Fruit fly (Drosophila melanogaster) whole organism, embryonic: Measurements from ENCODE around the gene CG8312.

Experiments used
- Bgb ChIP-seq: fragments of 200-800 bp; sonication (Bioruptor generic); IDR thresholded peaks from 2 replicates; pipeline ENCODE4 v1.3.6; 2022; ENCODE audit warnings: missing biosample characterization, missing genetic modification characterization; ENCODE audit not compliant: partially characterized antibody
- CG11085 ChIP-seq: fragments of 200-800 bp; sonication (Bioruptor generic); IDR thresholded peaks from 2 replicates; pipeline ENCODE4 v1.3.6; 2022; ENCODE audit warnings: missing biosample characterization, missing genetic modification characterization
- CG11398 ChIP-seq: fragments of 200-800 bp; sonication (Bioruptor generic); optimal IDR thresholded peaks from 2 replicates; lab custom pipeline; 2016; ENCODE audit warnings: missing biosample characterization, missing genetic modification characterization
- CG11504 ChIP-seq: fragments of 200-800 bp; sonication (Bioruptor generic); optimal IDR thresholded peaks from 3 replicates; lab custom pipeline; 2019; ENCODE audit warnings: missing biosample characterization, mild to moderate bottlenecking, missing genetic modification characterization, moderate library complexity
- CG11723 ChIP-seq: fragments of 200-800 bp; sonication (Bioruptor generic); optimal IDR thresholded peaks from 2 replicates; lab custom pipeline; 2017; ENCODE audit warnings: missing biosample characterization, mild to moderate bottlenecking, missing genetic modification characterization
- CG13775 ChIP-seq: fragments of 200-800 bp; sonication (Bioruptor generic); optimal IDR thresholded peaks from 3 replicates; lab custom pipeline; 2017; ENCODE audit warnings: missing biosample characterization, mild to moderate bottlenecking, missing genetic modification characterization
- CG14860 ChIP-seq: fragments of 200-800 bp; sonication (Bioruptor generic); IDR thresholded peaks from 3 replicates; pipeline ENCODE4 v1.3.6; 2022; ENCODE audit warnings: missing biosample characterization, missing genetic modification characterization; ENCODE audit not compliant: partially characterized antibody
- CG1602 ChIP-seq: fragments of 200-800 bp; sonication (Bioruptor generic); optimal IDR thresholded peaks from 3 replicates; lab custom pipeline; 2016; ENCODE audit warnings: missing biosample characterization, missing genetic modification characterization
- CG17385 ChIP-seq: fragments of 200-800 bp; sonication (Bioruptor generic); optimal IDR thresholded peaks from 3 replicates; lab custom pipeline; 2018; ENCODE audit warnings: missing biosample characterization, mild to moderate bottlenecking, missing genetic modification characterization
- CG17612 ChIP-seq: fragments of 200-800 bp; sonication (Bioruptor generic); IDR thresholded peaks from 2 replicates; pipeline ENCODE4 v1.3.6; 2022; ENCODE audit warnings: missing biosample characterization, missing genetic modification characterization
- CG2202 ChIP-seq: fragments of 200-800 bp; sonication (Bioruptor generic); optimal IDR thresholded peaks from 2 replicates; lab custom pipeline; 2018; ENCODE audit warnings: missing biosample characterization, mild to moderate bottlenecking, missing genetic modification characterization
- CG32532 ChIP-seq: fragments of 200-800 bp; sonication (Bioruptor generic); IDR thresholded peaks from 2 replicates; pipeline ENCODE4 v1.3.6; 2022; ENCODE audit warnings: missing biosample characterization, missing genetic modification characterization
- CG3281 ChIP-seq: fragments of 200-800 bp; sonication (Bioruptor generic); optimal IDR thresholded peaks from 3 replicates; lab custom pipeline; 2017; ENCODE audit warnings: missing biosample characterization, mild to moderate bottlenecking, missing genetic modification characterization
- CG34224 ChIP-seq: fragments of 200-800 bp; sonication (Bioruptor generic); IDR thresholded peaks from 3 replicates; pipeline ENCODE4 v1.3.6; 2022; ENCODE audit warnings: missing biosample characterization, missing genetic modification characterization; ENCODE audit not compliant: partially characterized antibody
- CG43689 ChIP-seq: fragments of 200-800 bp; sonication (Bioruptor generic); IDR thresholded peaks from 2 replicates; pipeline ENCODE4 v1.3.6; 2022; ENCODE audit warnings: missing biosample characterization, missing genetic modification characterization
- CG6813 ChIP-seq: fragments of 200-800 bp; sonication (Bioruptor generic); optimal IDR thresholded peaks from 2 replicates; lab custom pipeline; 2017; ENCODE audit warnings: missing biosample characterization, missing genetic modification characterization, mild to moderate bottlenecking, moderate library complexity, missing genetic modification reagents
- CG8359 ChIP-seq: fragments of 200-800 bp; sonication (Bioruptor generic); optimal IDR thresholded peaks from 2 replicates; lab custom pipeline; 2017; ENCODE audit warnings: missing biosample characterization, mild to moderate bottlenecking, missing genetic modification characterization, borderline replicate concordance
- CG9727 ChIP-seq: fragments of 200-800 bp; sonication (Bioruptor generic); optimal IDR thresholded peaks from 3 replicates; lab custom pipeline; 2017; ENCODE audit warnings: missing biosample characterization, mild to moderate bottlenecking, missing genetic modification characterization
- D19A ChIP-seq: fragments of 200-800 bp; optimal IDR thresholded peaks from 3 replicates; lab custom pipeline; 2019; ENCODE audit warnings: missing biosample characterization, mild to moderate bottlenecking, missing genetic modification characterization, moderate library complexity
- Fer2 ChIP-seq: fragments of 200-800 bp; sonication (Bioruptor generic); optimal IDR thresholded peaks from 2 replicates; lab custom pipeline; 2018; ENCODE audit warnings: missing biosample characterization, mild to moderate bottlenecking, missing genetic modification characterization, moderate library complexity
- H15 ChIP-seq: fragments of 200-800 bp; sonication (Bioruptor generic); IDR thresholded peaks from 3 replicates; pipeline ENCODE4 v1.3.6; 2022; ENCODE audit warnings: missing biosample characterization, missing genetic modification characterization
- MESR4 ChIP-seq: fragments of 200-800 bp; sonication (Bioruptor generic); optimal IDR thresholded peaks from 2 replicates; lab custom pipeline; 2018; ENCODE audit warnings: missing biosample characterization, mild to moderate bottlenecking, missing genetic modification characterization, moderate library complexity
- NC2α ChIP-seq: fragments of 200-800 bp; sonication (Bioruptor generic); optimal IDR thresholded peaks from 2 replicates; lab custom pipeline; 2016; ENCODE audit warnings: missing biosample characterization, missing genetic modification characterization
- NFAT ChIP-seq: fragments of 200-800 bp; sonication (Bioruptor generic); IDR thresholded peaks from 2 replicates; pipeline ENCODE4 v1.3.6; 2022; ENCODE audit warnings: missing biosample characterization, missing genetic modification characterization
- Oli ChIP-seq: fragments of 200-800 bp; sonication (Bioruptor generic); optimal IDR thresholded peaks from 2 replicates; lab custom pipeline; 2018; ENCODE audit warnings: missing biosample characterization, mild to moderate bottlenecking, missing genetic modification characterization, moderate library complexity
- PHDP ChIP-seq: fragments of 200-800 bp; sonication (Bioruptor generic); optimal IDR thresholded peaks from 3 replicates; lab custom pipeline; 2018; ENCODE audit warnings: missing biosample characterization, mild to moderate bottlenecking, missing genetic modification characterization, moderate library complexity
- Pdp1 ChIP-seq, 2 experiments: fragments of 200-800 bp; sonication (Bioruptor generic); optimal IDR thresholded peaks; 3 replicates each; lab custom pipeline; 2016; ENCODE audit warnings: missing biosample characterization in 2 of 2, missing genetic modification characterization in 2 of 2, mild to moderate bottlenecking in 1 of 2, moderate library complexity in 1 of 2
- Vsx1 ChIP-seq: fragments of 200-800 bp; sonication (Bioruptor generic); optimal IDR thresholded peaks from 2 replicates; lab custom pipeline; 2017; ENCODE audit warnings: missing biosample characterization, mild to moderate bottlenecking, missing genetic modification characterization, missing genetic modification reagents
- Xbp1 ChIP-seq: fragments of 200-800 bp; sonication (Bioruptor generic); optimal IDR thresholded peaks from 3 replicates; lab custom pipeline; 2016; ENCODE audit warnings: missing biosample characterization, mild to moderate bottlenecking, missing genetic modification characterization
- ab ChIP-seq: fragments of 200-800 bp; sonication (Bioruptor generic); optimal IDR thresholded peaks from 2 replicates; lab custom pipeline; 2016; ENCODE audit warnings: missing biosample characterization, missing genetic modification characterization
- abd-A ChIP-seq: fragments of 200-800 bp; sonication (Bioruptor generic); optimal IDR thresholded peaks from 3 replicates; lab custom pipeline; 2019; ENCODE audit warnings: missing biosample characterization, mild to moderate bottlenecking, missing genetic modification characterization, moderate library complexity
- ap ChIP-seq: fragments of 200-800 bp; sonication (Bioruptor generic); IDR thresholded peaks from 2 replicates; pipeline ENCODE4 v1.3.6; 2022; ENCODE audit warnings: missing biosample characterization, missing genetic modification characterization
- bcd ChIP-seq: fragments of 200-800 bp; sonication (Bioruptor generic); optimal IDR thresholded peaks from 2 replicates; lab custom pipeline; 2017; ENCODE audit warnings: missing biosample characterization, mild to moderate bottlenecking, missing genetic modification characterization
- cad ChIP-seq: fragments of >200 bp; optimal IDR thresholded peaks from 2 replicates; lab custom pipeline; 2017; ENCODE audit warnings: missing biosample characterization, missing genetic modification characterization
- caup ChIP-seq: fragments of 200-800 bp; sonication (Bioruptor generic); optimal IDR thresholded peaks from 3 replicates; lab custom pipeline; 2017; ENCODE audit warnings: missing biosample characterization, mild to moderate bottlenecking, missing genetic modification characterization, moderate library complexity; ENCODE audit not compliant: severe bottlenecking
- chinmo ChIP-seq: fragments of 200-800 bp; sonication (Bioruptor generic); IDR thresholded peaks from 4 replicates; pipeline ENCODE4 v1.3.6; 2022; ENCODE audit warnings: missing biosample characterization, missing genetic modification characterization; ENCODE audit not compliant: partially characterized antibody
- emc ChIP-seq: fragments of 200-800 bp; sonication (Bioruptor generic); optimal IDR thresholded peaks from 2 replicates; lab custom pipeline; 2016; ENCODE audit warnings: missing biosample characterization, missing genetic modification characterization
- eve ChIP-seq, 2 experiments: fragments of >200 bp; optimal IDR thresholded peaks; 2 replicates each; lab custom pipeline; 2017; ENCODE audit warnings: missing biosample characterization in 2 of 2, missing genetic modification characterization in 2 of 2
- fru ChIP-seq: fragments of >200 bp; optimal IDR thresholded peaks from 2 replicates; lab custom pipeline; 2017
- gfzf ChIP-seq: fragments of 200-800 bp; sonication (Bioruptor generic); optimal IDR thresholded peaks from 2 replicates; lab custom pipeline; 2016; ENCODE audit warnings: missing biosample characterization, mild to moderate bottlenecking, missing genetic modification characterization, moderate library complexity
- grn ChIP-seq: fragments of 200-800 bp; sonication (Bioruptor generic); optimal IDR thresholded peaks from 3 replicates; lab custom pipeline; 2017; ENCODE audit warnings: missing biosample characterization, missing genetic modification characterization
- h ChIP-seq: fragments of >200 bp; optimal IDR thresholded peaks from 2 replicates; lab custom pipeline; 2017
- ham ChIP-seq: fragments of 200-800 bp; sonication (Bioruptor generic); IDR thresholded peaks from 2 replicates; pipeline ENCODE4 v1.3.6; 2022; ENCODE audit warnings: missing biosample characterization, missing genetic modification characterization
- sd ChIP-seq: fragments of 200-800 bp; sonication (Bioruptor generic); optimal IDR thresholded peaks from 3 replicates; lab custom pipeline; 2018; ENCODE audit warnings: missing biosample characterization, mild to moderate bottlenecking, missing genetic modification characterization, moderate library complexity
- sug ChIP-seq: fragments of 200-800 bp; optimal IDR thresholded peaks from 2 replicates; lab custom pipeline; 2019; ENCODE audit warnings: missing biosample characterization, mild to moderate bottlenecking, missing genetic modification characterization, moderate library complexity
- wek ChIP-seq: fragments of 200-800 bp; sonication (Bioruptor generic); optimal IDR thresholded peaks from 3 replicates; lab custom pipeline; 2018; ENCODE audit warnings: missing biosample characterization, mild to moderate bottlenecking, missing genetic modification characterization, moderate library complexity

Gene CG8312

dm6 chr3R:9595681-9596357 is 4.7 kb downstream of the CG8312 start (continued):
- TF ChIP-seq ham (no peak), grn (GFP tag; lab: Kevin White, UChicago) (peak; percentile 86), CG32532 (GFP tag; lab: Robert Waterston, UW) (no peak), CG11504 (tag; lab: Kevin White, UChicago) (no peak), eve (GFP tag; optimal IDR thresholded peaks at IDR 0.05; lab: Kevin White, UChicago) (peak in 1 of 2 experiments; percentile 69), Fer2 (tag; lab: Kevin White, UChicago) (no peak), caup (GFP tag; lab: Kevin White, UChicago) (no peak), sug (tag; lab: Kevin White, UChicago) (peak; percentile 16), CG14860 (GFP tag; lab: Robert Waterston, UW) (no peak), fru (lab: Kevin White, UChicago) (no peak), CG43689 (no peak), wek (GFP tag; lab: Kevin White, UChicago) (no peak), chinmo (GFP tag; lab: Robert Waterston, UW) (0 out of 4 replicates have a peak, but pooled peaks have one; percentile 36), CG1602 (GFP tag; lab: Kevin White, UChicago) (no peak), Vsx1 (GFP tag; lab: Kevin White, UChicago) (peak; percentile 35)

dm6 chr3R:9596615-9597014 is 5.5 kb downstream of the CG8312 start:
- TF ChIP-seq abd-A (tag; lab: Kevin White, UChicago): peak; percentile 43
- no peak for TF ChIP-seq bcd (GFP tag; lab: Kevin White, UChicago)
- peak; percentile 43; the same call in 1 of the 4 replicates for TF ChIP-seq chinmo (GFP tag; lab: Robert Waterston, UW)
- no peak for TF ChIP-seq ap
- TF ChIP-seq sd (tag; lab: Kevin White, UChicago): peak; percentile 94
- TF ChIP-seq, all 482 proteins: peak for 3

dm6 chr3R:9598099-9598498 is 7.0 kb downstream of the CG8312 start:
- no peak for TF ChIP-seq h (lab: Kevin White, UChicago)
- peak; percentile 12 for TF ChIP-seq CG9727 (GFP tag; lab: Kevin White, UChicago)
- no peak for TF ChIP-seq emc
- TF ChIP-seq CG3281: peak; percentile 31
- TF ChIP-seq Xbp1 (GFP tag; lab: Kevin White, UChicago): peak; percentile 64
- TF ChIP-seq CG34224 (GFP tag; lab: Robert Waterston, UW): no peak
- TF ChIP-seq Pdp1 (GFP tag; optimal IDR thresholded peaks at IDR 0.05; lab: Kevin White, UChicago): peak in 1 of 2 experiments; percentile 32
- no peak for TF ChIP-seq MESR4
- no peak for TF ChIP-seq CG11398 (GFP tag; lab: Kevin White, UChicago)
- no peak for TF ChIP-seq NFAT (GFP tag; lab: Robert Waterston, UW)
- peak; percentile 33 for TF ChIP-seq NC2α (GFP tag; lab: Kevin White, UChicago)
- TF ChIP-seq CG11085: no peak
- TF ChIP-seq H15 (GFP tag; lab: Robert Waterston, UW): no peak
- TF ChIP-seq CG8359 (GFP tag; lab: Kevin White, UChicago): peak; percentile 53
- TF ChIP-seq Oli: peak; percentile 74
- TF ChIP-seq gfzf (GFP tag; lab: Kevin White, UChicago): no peak
- no peak for TF ChIP-seq Bgb (GFP tag; lab: Robert Waterston, UW)
- TF ChIP-seq cad: no peak
- TF ChIP-seq CG2202 (tag; lab: Kevin White, UChicago): peak; percentile 37
- TF ChIP-seq D19A (tag; lab: Kevin White, UChicago): peak; percentile 54
- TF ChIP-seq CG17612 (GFP tag; lab: Robert Waterston, UW): no peak
- peak; percentile 29 for TF ChIP-seq CG11723 (GFP tag; lab: Kevin White, UChicago)
- peak; percentile 51 for TF ChIP-seq CG17385 (GFP tag; lab: Kevin White, UChicago)
- TF ChIP-seq CG6813 (GFP tag; lab: Kevin White, UChicago): peak; percentile 28
- peak; percentile 43 for TF ChIP-seq PHDP
- no peak for TF ChIP-seq grn (GFP tag; lab: Kevin White, UChicago)
- peak; percentile 8 for TF ChIP-seq CG13775 (GFP tag; lab: Kevin White, UChicago)
- TF ChIP-seq ab (GFP tag; lab: Kevin White, UChicago): peak; percentile 26
